Worm (Caenorhabditis elegans): ENCODE results near the gene C13B9.2.

Gene C13B9.2

ce11 chrIII:6592075-6592474 lies 28.0 kb upstream of the C13B9.2 start, which contains the start of gene F20H11.1:
TSS of gene F20H11.1 (minus strand) at chrIII:6592175.
- TF ChIP-seq B0019.2 (GFP tag; conservative IDR thresholded peaks at IDR 0.05) (no peak), atf-7 (tag; optimal IDR thresholded peaks at IDR 0.05) (peak; percentile 25)

ce11 chrIII:6594069-6594468 lies 26.0 kb upstream of the C13B9.2 start:
- TF ChIP-seq aptf-2 (GFP tag; conservative IDR thresholded peaks at IDR 0.05) (no peak), bed-2 (GFP tag; IDR thresholded peaks at IDR 0.05) (no peak), Y53F4B.3 (GFP tag; IDR thresholded peaks at IDR 0.05) (no peak), ztf-25 (GFP tag; IDR thresholded peaks at IDR 0.05) (no peak), B0261.1 (tag; optimal IDR thresholded peaks at IDR 0.05) (no peak), Y95B8A.8 (GFP tag; IDR thresholded peaks at IDR 0.05) (no peak)

ce11 chrIII:6601073-6601472 lies 19.0 kb upstream of the C13B9.2 start, which contains the start of gene let-765:
TSS of gene let-765 (minus strand) at chrIII:6601173.
- TF ChIP-seq pbrm-1 (GFP tag; IDR thresholded peaks at IDR 0.05) (0 out of 2 replicates have a peak, but pooled peaks have one; percentile 12), Y53F4B.3 (GFP tag; IDR thresholded peaks at IDR 0.05) (no peak)

- TF ChIP-seq pha-4 (tag; optimal IDR thresholded peaks at IDR 0.05), result no peak
- TF ChIP-seq T26A5.8 (tag; optimal IDR thresholded peaks at IDR 0.05), result no peak
- no peak for TF ChIP-seq cebp-1 (GFP tag; IDR thresholded peaks at IDR 0.05)
- TF ChIP-seq cebp-1 (tag; optimal IDR thresholded peaks at IDR 0.05), result peak; percentile 1
Observed at ce11 chrIII:6603185-6603584, 16.9 kb upstream of the C13B9.2 start.

DNA sequence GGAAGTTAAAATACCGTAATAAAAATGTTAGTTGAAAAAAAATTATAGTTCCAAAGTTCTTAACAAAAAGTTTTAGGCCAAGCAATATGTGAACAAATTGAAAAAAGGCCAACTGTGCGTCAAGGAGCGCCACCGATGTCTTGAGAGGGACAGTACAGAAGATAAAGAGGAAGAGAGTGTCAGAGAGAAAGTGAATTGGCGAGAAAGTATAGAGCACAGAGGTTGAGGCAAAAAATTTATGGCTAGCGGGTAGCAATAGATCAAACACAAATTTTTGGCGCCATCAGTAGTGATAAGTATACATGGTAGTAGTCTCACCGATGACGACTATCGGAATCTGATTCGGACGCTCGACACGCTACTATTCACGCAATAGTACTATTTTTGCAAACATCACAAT lies 15.7 kb upstream of the C13B9.2 start:
- no peak for TF ChIP-seq hlh-26 (GFP tag; conservative IDR thresholded peaks at IDR 0.05)
- TF ChIP-seq ekl-4 (GFP tag; IDR thresholded peaks at IDR 0.05), result no peak
- TF ChIP-seq dpff-1 (tag; optimal IDR thresholded peaks at IDR 0.05), result no peak
- TF ChIP-seq ceh-91 (GFP tag; IDR thresholded peaks at IDR 0.05), result no peak
- TF ChIP-seq F57C9.4 (tag; optimal IDR thresholded peaks at IDR 0.05), result no peak
- no peak for TF ChIP-seq Y53G8AR.9 (GFP tag; conservative IDR thresholded peaks at IDR 0.05)
- peak; percentile 35; the same call in 1 of the 2 replicates for TF ChIP-seq ceh-40 (GFP tag; IDR thresholded peaks at IDR 0.05)
- no peak for TF ChIP-seq cebp-1 (GFP tag; IDR thresholded peaks at IDR 0.05)
- TF ChIP-seq cebp-1 (tag; optimal IDR thresholded peaks at IDR 0.05), result peak; percentile 16
- TF ChIP-seq rcor-1 (GFP tag; IDR thresholded peaks at IDR 0.05), result no peak
- no peak for TF ChIP-seq lir-1 (GFP tag; conservative IDR thresholded peaks at IDR 0.05)
- no peak for TF ChIP-seq lsl-1 (GFP tag; optimal IDR thresholded peaks at IDR 0.05)
- TF ChIP-seq nhr-27 (tag; optimal IDR thresholded peaks at IDR 0.05), result no peak
- no peak for TF ChIP-seq tlf-1 (GFP tag; optimal IDR thresholded peaks at IDR 0.05)
- no peak for TF ChIP-seq ztf-22 (GFP tag; optimal IDR thresholded peaks at IDR 0.05)
- no peak for TF ChIP-seq mes-4 (tag; optimal IDR thresholded peaks at IDR 0.05)
- no peak for TF ChIP-seq zfh-2 (GFP tag; conservative IDR thresholded peaks at IDR 0.05)
- TF ChIP-seq lin-26 (GFP tag; IDR thresholded peaks at IDR 0.05), result no peak
- no peak for TF ChIP-seq nfyb-1 (GFP tag; IDR thresholded peaks at IDR 0.05)
- TF ChIP-seq unc-130 (GFP tag; optimal IDR thresholded peaks at IDR 0.05), result no peak
- no peak for TF ChIP-seq attf-6 (GFP tag; IDR thresholded peaks at IDR 0.05)
- TF ChIP-seq efl-1 (GFP tag; optimal IDR thresholded peaks at IDR 0.05), result peak; percentile 47
- peak; percentile 39; the same call in 1 of the 2 replicates for TF ChIP-seq hmg-1.2 (GFP tag; IDR thresholded peaks at IDR 0.05)
- no peak for TF ChIP-seq athp-1 (tag; optimal IDR thresholded peaks at IDR 0.05)
- peak; percentile 62 for TF ChIP-seq nhr-80 (tag; optimal IDR thresholded peaks at IDR 0.05)
- TF ChIP-seq madf-6 (GFP tag; IDR thresholded peaks at IDR 0.05), result peak; percentile 35; the same call in 1 of the 2 replicates
- TF ChIP-seq pbrm-1 (GFP tag; IDR thresholded peaks at IDR 0.05), result no peak; the same call in 1 of the 2 replicates
- TF ChIP-seq ztf-25 (GFP tag; IDR thresholded peaks at IDR 0.05), result no peak
- TF ChIP-seq snpc-4 (GFP tag; optimal IDR thresholded peaks at IDR 0.05), result no peak
- TF ChIP-seq snpc-4 (tag; optimal IDR thresholded peaks at IDR 0.05), result no peak
- TF ChIP-seq bed-1 (GFP tag; IDR thresholded peaks at IDR 0.05), result no peak
- no peak for TF ChIP-seq Y56A3A.18 (GFP tag; IDR thresholded peaks at IDR 0.05)
- no peak for TF ChIP-seq nhr-179 (tag; optimal IDR thresholded peaks at IDR 0.05)
- TF ChIP-seq dox-1 (GFP tag; IDR thresholded peaks at IDR 0.05), result no peak
